Fruit fly (Drosophila melanogaster) whole organism, adult: ENCODE data around the gene CG3526.

Experiments
- CG11617 ChIP-seq: fragments of 200-800 bp; sonication (Bioruptor generic); optimal IDR thresholded peaks from 2 replicates; lab custom pipeline; 2017; ENCODE audit warnings: mild to moderate bottlenecking, missing biosample characterization, missing genetic modification reagents, missing genetic modification characterization
- CG12768 ChIP-seq: fragments of 200-800 bp; sonication (Bioruptor generic); optimal IDR thresholded peaks from 2 replicates; lab custom pipeline; 2017; ENCODE audit warnings: missing biosample characterization, missing genetic modification characterization, mild to moderate bottlenecking, moderate library complexity, missing genetic modification reagents
- CG1620 ChIP-seq: fragments of 200-800 bp; sonication (Bioruptor generic); optimal IDR thresholded peaks from 2 replicates; lab custom pipeline; 2016; ENCODE audit warnings: missing biosample characterization, missing genetic modification characterization
- CG7045 ChIP-seq: fragments of 200-800 bp; sonication (Bioruptor generic); optimal IDR thresholded peaks from 2 replicates; lab custom pipeline; 2017; ENCODE audit warnings: missing biosample characterization, mild to moderate bottlenecking, missing genetic modification characterization
- CG7101 ChIP-seq: fragments of 200-800 bp; sonication (Bioruptor generic); optimal IDR thresholded peaks from 2 replicates; lab custom pipeline; 2018; ENCODE audit warnings: missing biosample characterization, mild to moderate bottlenecking, missing genetic modification characterization, moderate library complexity
- Clk ChIP-seq: fragments of 200-800 bp; sonication (Bioruptor generic); optimal IDR thresholded peaks from 2 replicates; lab custom pipeline; 2017; ENCODE audit warnings: missing biosample characterization, missing genetic modification characterization
- Crg-1 ChIP-seq: fragments of 200-800 bp; sonication (Bioruptor generic); optimal IDR thresholded peaks from 2 replicates; lab custom pipeline; 2016; ENCODE audit warnings: missing biosample characterization, missing genetic modification characterization
- Hr96 ChIP-seq: fragments of 200-800 bp; sonication (Bioruptor generic); optimal IDR thresholded peaks from 2 replicates; lab custom pipeline; 2016; ENCODE audit warnings: missing biosample characterization, missing genetic modification characterization
- cnc ChIP-seq, 2 experiments: fragments of >200 bp; optimal IDR thresholded peaks; 2 replicates each; lab custom pipeline; 2017
- kay ChIP-seq: fragments of 200-800 bp; sonication (Bioruptor generic); peaks from one replicate; lab custom pipeline; 2016; ENCODE audit warnings: missing biosample characterization, missing genetic modification characterization, borderline replicate concordance
- tj ChIP-seq: fragments of 200-800 bp; sonication (Bioruptor generic); optimal IDR thresholded peaks from 3 replicates; lab custom pipeline; 2017; ENCODE audit warnings: missing biosample characterization, mild to moderate bottlenecking, missing genetic modification characterization, moderate library complexity

DNA sequence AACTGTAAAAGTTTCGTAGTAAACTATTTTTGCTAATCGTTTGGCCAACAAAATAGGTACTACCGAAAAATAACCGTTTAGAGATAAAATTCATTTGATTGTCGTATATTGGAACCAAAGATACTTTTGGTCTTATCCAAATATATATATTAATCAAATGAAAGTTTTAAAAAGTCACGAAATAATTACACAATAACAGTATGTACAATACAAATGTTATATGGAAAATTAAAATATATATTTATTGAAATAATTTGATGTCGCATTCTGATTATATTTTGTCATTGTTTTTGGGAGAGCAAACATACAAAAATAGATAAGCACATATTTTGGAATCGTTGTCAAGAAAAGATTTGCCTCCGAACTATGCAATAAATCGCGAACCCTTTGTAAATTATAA lies 48.0 kb downstream of the CG3526 start, which contains the start of gene CG14420:
- TF ChIP-seq CG12768 (GFP tag; lab: Kevin White, UChicago) (no peak), CG7101 (tag; lab: Kevin White, UChicago) (no peak), Hr96 (GFP tag; lab: Kevin White, UChicago) (no peak), tj (no peak), cnc (optimal IDR thresholded peaks at IDR 0.05; lab: Kevin White, UChicago) (no peak), CG7045 (GFP tag; lab: Kevin White, UChicago) (no peak), Clk (no peak), CG11617 (GFP tag; lab: Kevin White, UChicago) (no peak), Crg-1 (GFP tag; lab: Kevin White, UChicago) (no peak), kay (GFP tag; lab: Kevin White, UChicago) (no peak), CG1620 (GFP tag; lab: Kevin White, UChicago) (no peak)
